Fruit fly (Drosophila melanogaster) whole organism, wandering third instar larva: ENCODE measurements around the gene CG8673.

Experiments
- Abd-B ChIP-seq: fragments of >200 bp; optimal IDR thresholded peaks from 2 replicates; lab custom pipeline; 2017; ENCODE audit warnings: missing biosample characterization, missing genetic modification characterization
- CG32264 ChIP-seq: fragments of 200-800 bp; sonication (Bioruptor generic); optimal IDR thresholded peaks from 2 replicates; lab custom pipeline; 2016; ENCODE audit warnings: missing biosample characterization, missing genetic modification characterization
- CG9705 ChIP-seq: fragments of 200-800 bp; sonication (Bioruptor generic); optimal IDR thresholded peaks from 2 replicates; lab custom pipeline; 2018; ENCODE audit warnings: missing biosample characterization, mild to moderate bottlenecking, missing genetic modification characterization
- CrebA ChIP-seq: fragments of 200-800 bp; sonication (Bioruptor generic); optimal IDR thresholded peaks from 2 replicates; lab custom pipeline; 2016; ENCODE audit warnings: missing biosample characterization, mild to moderate bottlenecking, missing genetic modification characterization, borderline replicate concordance
- Dfd ChIP-seq: fragments of >200 bp; optimal IDR thresholded peaks from 2 replicates; lab custom pipeline; 2017; ENCODE audit warnings: missing biosample characterization, missing genetic modification characterization
- Dif ChIP-seq: fragments of 200-275, 200-300 bp; sonication (Bioruptor generic); optimal IDR thresholded peaks from 2 replicates; lab custom pipeline; 2018; ENCODE audit warnings: missing biosample characterization, missing genetic modification characterization; ENCODE audit not compliant: partially characterized antibody
- GATAd ChIP-seq: sonication (Bioruptor generic); optimal IDR thresholded peaks from 2 replicates; lab custom pipeline; 2016; ENCODE audit warnings: missing biosample characterization, missing genetic modification characterization
- HLH106 ChIP-seq: fragments of 200-800 bp; optimal IDR thresholded peaks from 3 replicates; lab custom pipeline; 2019; ENCODE audit warnings: missing biosample characterization, mild to moderate bottlenecking, missing genetic modification characterization, moderate library complexity
- Hnf4 ChIP-seq: fragments of 200-800 bp; sonication (Bioruptor generic); optimal IDR thresholded peaks from 2 replicates; lab custom pipeline; 2016; ENCODE audit warnings: missing biosample characterization, mild to moderate bottlenecking, missing genetic modification characterization
- Hr78 ChIP-seq: fragments of >200 bp; optimal IDR thresholded peaks from 2 replicates; lab custom pipeline; 2017; ENCODE audit warnings: missing biosample characterization, missing genetic modification characterization
- Hr83 ChIP-seq: fragments of 200-300 bp; sonication (Bioruptor generic); optimal IDR thresholded peaks from 2 replicates; lab custom pipeline; 2016; ENCODE audit warnings: missing biosample characterization, mild to moderate bottlenecking, missing genetic modification characterization, moderate library complexity; ENCODE audit not compliant: poor library complexity, severe bottlenecking
- Jra ChIP-seq: sonication (Bioruptor generic); optimal IDR thresholded peaks from 2 replicates; lab custom pipeline; 2016; ENCODE audit warnings: missing biosample characterization, missing genetic modification characterization
- Mio ChIP-seq: sonication (Bioruptor generic); optimal IDR thresholded peaks from 2 replicates; lab custom pipeline; 2016; ENCODE audit warnings: missing biosample characterization, missing genetic modification characterization
- Myc ChIP-seq: fragments of >200 bp; optimal IDR thresholded peaks from 2 replicates; lab custom pipeline; 2017
- N ChIP-seq: fragments of >200 bp; optimal IDR thresholded peaks from 2 replicates; lab custom pipeline; 2018; ENCODE audit warnings: missing biosample characterization, missing external identifiers, missing genetic modification characterization
- OdsH ChIP-seq: fragments of 200-800 bp; sonication (Bioruptor generic); optimal IDR thresholded peaks from 2 replicates; lab custom pipeline; 2016; ENCODE audit warnings: missing biosample characterization, mild to moderate bottlenecking, missing genetic modification characterization
- Rel ChIP-seq, 2 experiments: fragments of 200-800 bp; sonication (Bioruptor generic) in 1 of 2; optimal IDR thresholded peaks; 2 replicates in 1 of 2; 3 replicates in 1 of 2; lab custom pipeline; 2016 to 2019; ENCODE audit warnings: mild to moderate bottlenecking in 2 of 2, missing biosample characterization in 2 of 2, missing genetic modification characterization in 2 of 2, moderate library complexity in 1 of 2
- Sp1 ChIP-seq: fragments of 200-800 bp; sonication (Bioruptor generic); optimal IDR thresholded peaks from 3 replicates; lab custom pipeline; 2019; ENCODE audit warnings: missing biosample characterization, mild to moderate bottlenecking, missing genetic modification characterization, moderate library complexity
- Vsx2 ChIP-seq: fragments of 200-300, 225-300 bp; sonication (Bioruptor generic); optimal IDR thresholded peaks from 2 replicates; lab custom pipeline; 2018; ENCODE audit warnings: missing biosample characterization, missing genetic modification characterization; ENCODE audit not compliant: partially characterized antibody
- br ChIP-seq: fragments of 200-800 bp; sonication (Bioruptor generic); optimal IDR thresholded peaks from 2 replicates; lab custom pipeline; 2016; ENCODE audit warnings: missing biosample characterization, missing genetic modification characterization
- brk ChIP-seq: fragments of 200-800 bp; sonication (Bioruptor generic); optimal IDR thresholded peaks from 2 replicates; lab custom pipeline; 2016; ENCODE audit warnings: missing biosample characterization, mild to moderate bottlenecking, missing genetic modification characterization
- dl ChIP-seq, 2 experiments: fragments of 175-275, 200-275 bp in 1 of 2; fragments of 200-275 bp in 1 of 2; sonication (Bioruptor generic); optimal IDR thresholded peaks; lab custom pipeline; 2018; ENCODE audit warnings: mild to moderate bottlenecking in 2 of 2, missing biosample characterization in 2 of 2, missing genetic modification characterization in 2 of 2, moderate library complexity in 2 of 2; ENCODE audit not compliant: partially characterized antibody in 2 of 2, insufficient read depth in 1 of 2
- dmrt93B ChIP-seq: fragments of 200-800 bp; sonication (Bioruptor generic); optimal IDR thresholded peaks from 2 replicates; lab custom pipeline; 2018; ENCODE audit warnings: missing biosample characterization, mild to moderate bottlenecking, missing genetic modification characterization
- dsf ChIP-seq: sonication (Bioruptor generic); optimal IDR thresholded peaks from 2 replicates; lab custom pipeline; 2016; ENCODE audit warnings: missing biosample characterization, missing genetic modification characterization, borderline replicate concordance
- ey ChIP-seq: fragments of 200-800 bp; sonication (Bioruptor generic); optimal IDR thresholded peaks from 2 replicates; lab custom pipeline; 2016; ENCODE audit warnings: missing biosample characterization, missing genetic modification characterization
- foxo ChIP-seq, 2 experiments: fragments of 200-800 bp; sonication (Bioruptor generic); optimal IDR thresholded peaks; 2 replicates in 1 of 2; 3 replicates in 1 of 2; lab custom pipeline; 2016 to 2017; ENCODE audit warnings: missing biosample characterization in 2 of 2, missing genetic modification characterization in 2 of 2
- fru ChIP-seq: fragments of 200-800 bp; sonication (Bioruptor generic); optimal IDR thresholded peaks from 3 replicates; lab custom pipeline; 2016; ENCODE audit warnings: missing biosample characterization, mild to moderate bottlenecking, missing genetic modification characterization
- h ChIP-seq: fragments of 200-800 bp; sonication (Bioruptor generic); optimal IDR thresholded peaks from 3 replicates; lab custom pipeline; 2016; ENCODE audit warnings: missing biosample characterization, mild to moderate bottlenecking, missing genetic modification characterization
- jim ChIP-seq: fragments of 175-275, 200-325 bp; sonication (Bioruptor generic); optimal IDR thresholded peaks from 2 replicates; lab custom pipeline; 2016; ENCODE audit warnings: missing biosample characterization, mild to moderate bottlenecking, missing genetic modification characterization
- lola ChIP-seq: fragments of >200 bp; optimal IDR thresholded peaks from 2 replicates; lab custom pipeline; 2017; ENCODE audit warnings: missing biosample characterization, missing genetic modification characterization
- pan ChIP-seq: fragments of >200 bp; optimal IDR thresholded peaks from 2 replicates; lab custom pipeline; 2017
- psq ChIP-seq: fragments of 200-800 bp; sonication (Bioruptor generic); optimal IDR thresholded peaks from 3 replicates; lab custom pipeline; 2017; ENCODE audit warnings: missing biosample characterization, mild to moderate bottlenecking, missing genetic modification characterization, moderate library complexity
- rgr ChIP-seq: fragments of 200-800 bp; sonication (Bioruptor generic); optimal IDR thresholded peaks from 3 replicates; lab custom pipeline; 2016; ENCODE audit warnings: missing biosample characterization, mild to moderate bottlenecking, missing genetic modification characterization
- sage ChIP-seq: fragments of 200-800 bp; sonication (Bioruptor generic); optimal IDR thresholded peaks from 2 replicates; lab custom pipeline; 2016; ENCODE audit warnings: missing biosample characterization, mild to moderate bottlenecking, missing genetic modification characterization
- sv ChIP-seq: fragments of 200-800 bp; sonication (Bioruptor generic); optimal IDR thresholded peaks from 3 replicates; lab custom pipeline; 2016; ENCODE audit warnings: missing biosample characterization, missing genetic modification characterization
- tai ChIP-seq: sonication (Bioruptor generic); optimal IDR thresholded peaks from 2 replicates; lab custom pipeline; 2016; ENCODE audit warnings: missing biosample characterization, missing genetic modification characterization
- usp ChIP-seq: fragments of >200 bp; optimal IDR thresholded peaks from 2 replicates; lab custom pipeline; 2017; ENCODE audit warnings: missing biosample characterization, missing genetic modification characterization
- woc ChIP-seq: sonication (Bioruptor generic); optimal IDR thresholded peaks from 2 replicates; lab custom pipeline; 2016; ENCODE audit warnings: missing biosample characterization, mild to moderate bottlenecking, missing genetic modification characterization

The CG8673 gene

DNA sequence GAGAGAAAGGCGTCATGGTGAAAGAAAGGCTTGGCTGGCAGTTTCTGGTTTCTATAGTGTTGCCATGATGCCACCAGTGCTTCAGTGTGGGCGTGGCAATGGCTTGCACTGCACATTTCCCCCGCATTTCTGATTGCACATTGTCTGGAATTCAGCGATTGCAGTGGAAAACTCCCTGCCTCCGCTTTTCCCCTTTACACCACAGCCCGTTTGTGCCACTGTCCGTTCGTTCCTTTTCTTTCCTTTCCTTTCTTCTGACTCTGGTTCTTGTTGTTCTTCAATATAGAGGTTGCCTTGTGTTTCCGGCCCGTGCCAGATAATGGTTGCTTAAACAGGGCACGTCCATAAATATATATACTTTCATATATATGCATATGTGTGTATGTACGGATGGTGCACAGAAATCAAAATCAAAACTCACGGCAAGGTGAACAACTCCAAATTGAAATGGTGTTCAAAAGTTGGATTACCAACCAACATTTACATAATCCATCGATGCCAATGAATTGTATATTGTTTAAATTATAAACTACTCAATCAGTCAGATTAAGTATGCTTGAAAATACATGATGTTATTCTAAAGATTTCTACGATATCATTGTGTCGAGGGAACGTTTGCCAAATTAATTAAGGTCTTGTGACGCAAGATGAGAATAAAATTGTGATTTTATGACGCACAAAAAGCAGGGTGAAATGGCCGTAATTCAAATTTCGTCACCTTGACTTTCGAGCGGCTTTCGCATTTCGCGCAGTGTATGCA, 30.8 kb upstream of the CG8673 start:
- TF ChIP-seq Vsx2 (GFP tag; lab: Kevin White, UChicago) (no peak), Hr78 (no peak), dsf (no peak), Rel (GFP tag; optimal IDR thresholded peaks at IDR 0.05; lab: Kevin White, UChicago) (no peak), Rel (tag; optimal IDR thresholded peaks at IDR 0.05; lab: Kevin White, UChicago) (peak; percentile 22), Sp1 (GFP tag; lab: Kevin White, UChicago) (no peak), woc (no peak), psq (GFP tag; lab: Kevin White, UChicago) (peak; percentile 49), foxo (GFP tag; optimal IDR thresholded peaks at IDR 0.05; lab: Kevin White, UChicago) (no peak), Dif (GFP tag; lab: Kevin White, UChicago) (no peak), br (GFP tag; lab: Kevin White, UChicago) (no peak)

DNA sequence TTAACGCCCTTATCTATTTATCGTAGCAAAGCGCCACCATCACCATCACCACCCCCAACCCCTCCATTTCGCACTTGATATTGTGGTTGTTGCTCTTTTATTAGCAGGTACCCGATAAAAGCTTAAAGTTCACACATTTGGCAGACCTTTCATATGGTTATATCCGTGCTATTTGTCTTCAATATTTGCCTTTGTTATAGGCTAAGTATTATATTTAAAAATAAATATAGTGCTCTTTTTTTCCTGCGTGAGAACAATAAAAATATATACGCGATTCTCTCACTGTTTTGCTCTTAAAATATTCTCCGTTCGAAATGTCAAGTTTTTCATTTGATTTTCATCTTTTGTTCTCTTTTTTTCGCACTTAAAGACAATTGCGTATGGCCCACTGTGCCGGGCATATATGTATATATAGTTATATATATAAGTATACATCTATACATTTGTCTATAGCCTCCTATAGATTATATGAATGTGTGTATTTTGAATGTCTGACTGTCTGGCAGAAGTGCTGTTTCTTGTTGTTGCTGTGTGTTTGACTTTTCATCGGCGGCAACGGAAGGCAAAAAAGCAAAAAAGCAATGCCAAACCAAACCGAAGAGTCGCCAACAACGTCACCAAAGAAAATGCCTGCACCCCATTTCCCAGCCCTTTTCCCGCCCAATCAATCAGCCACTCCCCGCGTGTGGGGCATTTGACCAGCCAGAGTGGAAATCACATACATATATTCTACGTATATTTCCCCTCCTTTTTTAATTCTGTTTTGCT, 29.9 kb upstream of the CG8673 start:
- TF ChIP-seq Hr78, result no peak
- TF ChIP-seq Rel (GFP tag; optimal IDR thresholded peaks at IDR 0.05; lab: Kevin White, UChicago), result no peak
- peak; percentile 28 for TF ChIP-seq Rel (tag; optimal IDR thresholded peaks at IDR 0.05; lab: Kevin White, UChicago)
- TF ChIP-seq, all 38 proteins: peak for 1

- TF ChIP-seq fru (GFP tag; lab: Kevin White, UChicago) (no peak), sv (GFP tag; lab: Kevin White, UChicago) (no peak), Abd-B (GFP tag; lab: Kevin White, UChicago) (no peak), Vsx2 (GFP tag; lab: Kevin White, UChicago) (no peak), Sp1 (GFP tag; lab: Kevin White, UChicago) (peak; percentile 47), Dif (GFP tag; lab: Kevin White, UChicago) (no peak), tai (peak; percentile 43), Hnf4 (GFP tag; lab: Kevin White, UChicago) (peak; percentile 57), pan (lab: Kevin White, UChicago) (no peak), woc (no peak), h (GFP tag; lab: Kevin White, UChicago) (peak; percentile 3), GATAd (GFP tag; lab: Kevin White, UChicago) (no peak), OdsH (GFP tag; lab: Kevin White, UChicago) (no peak), N (GFP tag; lab: Kevin White, UChicago) (no peak), Rel (GFP tag; optimal IDR thresholded peaks at IDR 0.05; lab: Kevin White, UChicago) (no peak), Rel (tag; optimal IDR thresholded peaks at IDR 0.05; lab: Kevin White, UChicago) (peak; percentile 81), ey (GFP tag; lab: Kevin White, UChicago) (no peak), dl (GFP tag; optimal IDR thresholded peaks at IDR 0.05; lab: Kevin White, UChicago; ENCODE audit: insufficient read depth in 1 of 2, partially characterized antibody in 2 of 2) (no peak), lola (GFP tag; lab: Kevin White, UChicago) (no peak), Jra (GFP tag; lab: Kevin White, UChicago) (peak; percentile 29), usp (no peak), dsf (no peak), rgr (GFP tag; lab: Kevin White, UChicago) (peak; percentile 10), CrebA (peak; percentile 88), jim (GFP tag; lab: Kevin White, UChicago) (no peak), foxo (GFP tag; optimal IDR thresholded peaks at IDR 0.05; lab: Kevin White, UChicago) (no peak), psq (GFP tag; lab: Kevin White, UChicago) (no peak), Hr83 (no peak), Hr78 (no peak), CG32264 (peak; percentile 10), Mio (no peak), dmrt93B (no peak), brk (GFP tag; lab: Kevin White, UChicago) (no peak), Dfd (GFP tag; lab: Kevin White, UChicago) (no peak), HLH106 (tag; lab: Kevin White, UChicago) (no peak), Myc (no peak), sage (peak; percentile 21), br (GFP tag; lab: Kevin White, UChicago) (no peak), CG9705 (GFP tag; lab: Kevin White, UChicago) (no peak)
Measured at dm6 chr2L:8095176-8095575, 29.0 kb upstream of the CG8673 start.
